Worm (Caenorhabditis elegans): ENCODE data around the gene akt-2.

The akt-2 gene

DNA sequence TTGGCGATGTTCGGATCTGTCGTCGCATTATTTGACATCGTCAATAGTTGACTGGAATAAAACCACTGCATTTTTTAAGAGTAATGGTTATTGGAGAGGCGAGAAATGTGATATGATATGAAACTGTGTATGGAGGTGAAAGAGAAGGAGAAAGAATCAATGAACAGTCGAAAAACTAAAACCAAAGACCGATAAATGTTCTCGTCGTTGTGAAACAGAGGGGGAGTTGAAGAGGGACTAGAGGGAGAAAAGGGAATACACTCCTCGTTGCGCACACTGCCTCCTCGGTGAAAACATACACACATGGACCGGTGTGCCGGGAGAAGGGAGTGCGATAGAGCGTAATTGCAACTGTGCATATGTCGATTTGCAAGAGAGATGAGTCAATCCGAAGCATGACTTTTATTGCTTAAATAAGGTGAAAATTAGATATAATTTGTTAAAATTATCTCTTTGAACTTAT, 22.1 kb downstream of the akt-2 start, which contains the start of gene sym-4 (continued):
- TF ChIP-seq nhr-77 (tag; optimal IDR thresholded peaks at IDR 0.05), result peak; percentile 97
- TF ChIP-seq tag-97 (GFP tag; IDR thresholded peaks at IDR 0.05), result no peak
- no peak for TF ChIP-seq F44E2.7 (GFP tag; IDR thresholded peaks at IDR 0.05)
- TF ChIP-seq lim-7 (GFP tag; IDR thresholded peaks at IDR 0.05), result 0 out of 2 replicates have a peak, but pooled peaks have one; percentile 43
- TF ChIP-seq mdl-1 (tag; optimal IDR thresholded peaks at IDR 0.05), result peak; percentile 81 to 98
- TF ChIP-seq madf-9 (GFP tag; conservative IDR thresholded peaks at IDR 0.05), result peak; percentile 78; the same call in 1 of the 2 replicates
- TF ChIP-seq ceh-82 (tag; optimal IDR thresholded peaks at IDR 0.05), result no peak
- peak; percentile 87 for TF ChIP-seq jun-1 (tag; optimal IDR thresholded peaks at IDR 0.05)
- TF ChIP-seq dmd-6 (GFP tag; IDR thresholded peaks at IDR 0.05), result peak; percentile 96
- no peak for TF ChIP-seq ztf-11 (tag; optimal IDR thresholded peaks at IDR 0.05)
- peak; percentile 41 for TF ChIP-seq F37D6.2 (tag; optimal IDR thresholded peaks at IDR 0.05)
- TF ChIP-seq nhr-28 (tag; optimal IDR thresholded peaks at IDR 0.05), result peak; percentile 98
- TF ChIP-seq T26A8.4 (GFP tag; IDR thresholded peaks at IDR 0.05), result peak; percentile 88
- peak; percentile 90 for TF ChIP-seq nhr-25 (tag; optimal IDR thresholded peaks at IDR 0.05; ENCODE audit: borderline replicate concordance, insufficient read depth)
- TF ChIP-seq lin-15B (tag; optimal IDR thresholded peaks at IDR 0.05), result no peak
- TF ChIP-seq zip-11 (GFP tag; IDR thresholded peaks at IDR 0.05), result no peak
- TF ChIP-seq ztf-7 (tag; optimal IDR thresholded peaks at IDR 0.05), result peak; percentile 27
- no peak for TF ChIP-seq D1046.2 (GFP tag; IDR thresholded peaks at IDR 0.05)
- TF ChIP-seq daf-19 (GFP tag; conservative IDR thresholded peaks at IDR 0.05), result 0 out of 2 replicates have a peak, but pooled peaks have one; percentile 47
- TF ChIP-seq php-3 (GFP tag; IDR thresholded peaks at IDR 0.05), result peak; percentile 49; the same call in 1 of the 2 replicates
- peak; percentile 99 for TF ChIP-seq hlh-11 (tag; optimal IDR thresholded peaks at IDR 0.05)
- no peak for TF ChIP-seq R02D3.7 (tag; optimal IDR thresholded peaks at IDR 0.05)
- TF ChIP-seq ceh-28 (tag; optimal IDR thresholded peaks at IDR 0.05), result peak; percentile 65
- peak; percentile 82 for TF ChIP-seq mes-2 (tag; optimal IDR thresholded peaks at IDR 0.05; ENCODE audit: poor library complexity, severe bottlenecking)
- no peak for TF ChIP-seq mxl-2 (GFP tag; conservative IDR thresholded peaks at IDR 0.05)
- no peak for TF ChIP-seq sdz-12 (GFP tag; optimal IDR thresholded peaks at IDR 0.05)
- peak; percentile 71 for TF ChIP-seq egl-43 (GFP tag; IDR thresholded peaks at IDR 0.05)
- peak; percentile 50 for TF ChIP-seq attf-4 (tag; optimal IDR thresholded peaks at IDR 0.05)
- peak; percentile 90 for TF ChIP-seq ceh-20 (GFP tag; IDR thresholded peaks at IDR 0.05)
- TF ChIP-seq daf-12 (tag; optimal IDR thresholded peaks at IDR 0.05), result no peak
- TF ChIP-seq lir-3 (tag; optimal IDR thresholded peaks at IDR 0.05), result no peak
- peak; percentile 95 for TF ChIP-seq lin-13 (GFP tag; optimal IDR thresholded peaks at IDR 0.05)

DNA sequence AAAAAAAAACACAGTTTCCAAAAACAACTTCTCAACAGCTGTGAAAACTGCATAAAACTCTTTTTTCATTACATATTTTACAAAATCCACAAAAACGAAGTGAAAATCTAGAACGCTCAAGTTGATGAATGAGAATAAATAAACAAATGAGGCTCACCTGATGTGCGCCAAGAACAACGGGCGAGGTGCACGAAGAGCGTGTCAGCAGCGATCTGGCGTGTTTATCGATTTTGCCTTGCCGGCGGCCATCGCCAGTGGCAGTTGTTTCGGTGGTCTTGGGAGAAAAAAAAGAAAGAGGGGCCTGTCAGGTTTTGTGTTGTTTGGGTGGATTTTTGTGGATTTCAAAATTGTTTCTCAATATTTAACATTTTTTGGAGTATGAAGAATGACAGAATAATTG, 26.4 kb downstream of the akt-2 start, which contains the start of gene idhb-1:
idhb-1 (minus strand) TSS at position 214 of the 400 bp plus-strand sequence.
- TF ChIP-seq hlh-30 (tag; optimal IDR thresholded peaks at IDR 0.05; ENCODE audit: insufficient read depth) (peak; percentile 73), nhr-28 (tag; optimal IDR thresholded peaks at IDR 0.05) (peak; percentile 26), rbr-2 (tag; optimal IDR thresholded peaks at IDR 0.05) (peak; percentile 71), lsy-2 (tag; optimal IDR thresholded peaks at IDR 0.05) (peak in 1 of 2 experiments; percentile 80), Y5F2A.4 (GFP tag; optimal IDR thresholded peaks at IDR 0.05) (no peak), pha-4 (GFP tag; IDR thresholded peaks at IDR 0.05) (peak; percentile 54; the same call in 1 of the 2 replicates), pha-4 (tag; optimal IDR thresholded peaks at IDR 0.05) (no peak), jun-1 (tag; optimal IDR thresholded peaks at IDR 0.05) (peak; percentile 9), nhr-102 (tag; optimal IDR thresholded peaks at IDR 0.05) (peak; percentile 6), nhr-11 (tag; optimal IDR thresholded peaks at IDR 0.05) (peak; percentile 62), zfp-2 (tag; optimal IDR thresholded peaks at IDR 0.05) (no peak), fkh-10 (GFP tag; optimal IDR thresholded peaks at IDR 0.05) (peak; percentile 25), mep-1 (tag; optimal IDR thresholded peaks at IDR 0.05) (peak; percentile 90), nhr-25 (tag; optimal IDR thresholded peaks at IDR 0.05; ENCODE audit: borderline replicate concordance, insufficient read depth) (peak; percentile 54), hif-1 (tag; optimal IDR thresholded peaks at IDR 0.05) (no peak), daf-16 (GFP tag; optimal IDR thresholded peaks at IDR 0.05) (peak in 1 of 2 experiments; percentile 88), daf-16 (tag; optimal IDR thresholded peaks at IDR 0.05) (peak; percentile 72), dmd-9 (GFP tag; IDR thresholded peaks at IDR 0.05) (no peak), hlh-11 (tag; optimal IDR thresholded peaks at IDR 0.05) (peak; percentile 84), ceh-82 (tag; optimal IDR thresholded peaks at IDR 0.05) (no peak), hmg-1.1 (GFP tag; IDR thresholded peaks at IDR 0.05) (peak; percentile 71; the same call in 1 of the 2 replicates), T26A8.4 (GFP tag; IDR thresholded peaks at IDR 0.05) (peak; percentile 42; the same call in 1 of the 2 replicates), Y105C5A.15 (GFP tag; IDR thresholded peaks at IDR 0.05) (no peak), aha-1 (tag) (peak; percentile 69), tra-1 (GFP tag; IDR thresholded peaks at IDR 0.05) (no peak)
